Fruit fly (Drosophila melanogaster) whole organism, wandering third instar larva: ENCODE data around the gene strat.

Experiments used
- Abd-B ChIP-seq: fragments of >200 bp; optimal IDR thresholded peaks from 2 replicates; lab custom pipeline; 2017; ENCODE audit warnings: missing biosample characterization, missing genetic modification characterization
- CG32264 ChIP-seq: fragments of 200-800 bp; sonication (Bioruptor generic); optimal IDR thresholded peaks from 2 replicates; lab custom pipeline; 2016; ENCODE audit warnings: missing biosample characterization, missing genetic modification characterization
- CG9705 ChIP-seq: fragments of 200-800 bp; sonication (Bioruptor generic); optimal IDR thresholded peaks from 2 replicates; lab custom pipeline; 2018; ENCODE audit warnings: missing biosample characterization, mild to moderate bottlenecking, missing genetic modification characterization
- CrebA ChIP-seq: fragments of 200-800 bp; sonication (Bioruptor generic); optimal IDR thresholded peaks from 2 replicates; lab custom pipeline; 2016; ENCODE audit warnings: missing biosample characterization, mild to moderate bottlenecking, missing genetic modification characterization, borderline replicate concordance
- Dfd ChIP-seq: fragments of >200 bp; optimal IDR thresholded peaks from 2 replicates; lab custom pipeline; 2017; ENCODE audit warnings: missing biosample characterization, missing genetic modification characterization
- Dif ChIP-seq: fragments of 200-275, 200-300 bp; sonication (Bioruptor generic); optimal IDR thresholded peaks from 2 replicates; lab custom pipeline; 2018; ENCODE audit warnings: missing biosample characterization, missing genetic modification characterization; ENCODE audit not compliant: partially characterized antibody
- GATAd ChIP-seq: sonication (Bioruptor generic); optimal IDR thresholded peaks from 2 replicates; lab custom pipeline; 2016; ENCODE audit warnings: missing biosample characterization, missing genetic modification characterization
- HLH106 ChIP-seq: fragments of 200-800 bp; optimal IDR thresholded peaks from 3 replicates; lab custom pipeline; 2019; ENCODE audit warnings: missing biosample characterization, mild to moderate bottlenecking, missing genetic modification characterization, moderate library complexity
- Hnf4 ChIP-seq: fragments of 200-800 bp; sonication (Bioruptor generic); optimal IDR thresholded peaks from 2 replicates; lab custom pipeline; 2016; ENCODE audit warnings: missing biosample characterization, mild to moderate bottlenecking, missing genetic modification characterization
- Hr78 ChIP-seq: fragments of >200 bp; optimal IDR thresholded peaks from 2 replicates; lab custom pipeline; 2017; ENCODE audit warnings: missing biosample characterization, missing genetic modification characterization
- Hr83 ChIP-seq: fragments of 200-300 bp; sonication (Bioruptor generic); optimal IDR thresholded peaks from 2 replicates; lab custom pipeline; 2016; ENCODE audit warnings: missing biosample characterization, mild to moderate bottlenecking, missing genetic modification characterization, moderate library complexity; ENCODE audit not compliant: poor library complexity, severe bottlenecking
- Jra ChIP-seq: sonication (Bioruptor generic); optimal IDR thresholded peaks from 2 replicates; lab custom pipeline; 2016; ENCODE audit warnings: missing biosample characterization, missing genetic modification characterization
- Mio ChIP-seq: sonication (Bioruptor generic); optimal IDR thresholded peaks from 2 replicates; lab custom pipeline; 2016; ENCODE audit warnings: missing biosample characterization, missing genetic modification characterization
- Myc ChIP-seq: fragments of >200 bp; optimal IDR thresholded peaks from 2 replicates; lab custom pipeline; 2017
- N ChIP-seq: fragments of >200 bp; optimal IDR thresholded peaks from 2 replicates; lab custom pipeline; 2018; ENCODE audit warnings: missing biosample characterization, missing external identifiers, missing genetic modification characterization
- OdsH ChIP-seq: fragments of 200-800 bp; sonication (Bioruptor generic); optimal IDR thresholded peaks from 2 replicates; lab custom pipeline; 2016; ENCODE audit warnings: missing biosample characterization, mild to moderate bottlenecking, missing genetic modification characterization
- Rel ChIP-seq, 2 experiments: fragments of 200-800 bp; sonication (Bioruptor generic) in 1 of 2; optimal IDR thresholded peaks; 2 replicates in 1 of 2; 3 replicates in 1 of 2; lab custom pipeline; 2016 to 2019; ENCODE audit warnings: mild to moderate bottlenecking in 2 of 2, missing biosample characterization in 2 of 2, missing genetic modification characterization in 2 of 2, moderate library complexity in 1 of 2
- Sp1 ChIP-seq: fragments of 200-800 bp; sonication (Bioruptor generic); optimal IDR thresholded peaks from 3 replicates; lab custom pipeline; 2019; ENCODE audit warnings: missing biosample characterization, mild to moderate bottlenecking, missing genetic modification characterization, moderate library complexity
- Vsx2 ChIP-seq: fragments of 200-300, 225-300 bp; sonication (Bioruptor generic); optimal IDR thresholded peaks from 2 replicates; lab custom pipeline; 2018; ENCODE audit warnings: missing biosample characterization, missing genetic modification characterization; ENCODE audit not compliant: partially characterized antibody
- brk ChIP-seq: fragments of 200-800 bp; sonication (Bioruptor generic); optimal IDR thresholded peaks from 2 replicates; lab custom pipeline; 2016; ENCODE audit warnings: missing biosample characterization, mild to moderate bottlenecking, missing genetic modification characterization
- dl ChIP-seq, 2 experiments: fragments of 175-275, 200-275 bp in 1 of 2; fragments of 200-275 bp in 1 of 2; sonication (Bioruptor generic); optimal IDR thresholded peaks; lab custom pipeline; 2018; ENCODE audit warnings: mild to moderate bottlenecking in 2 of 2, missing biosample characterization in 2 of 2, missing genetic modification characterization in 2 of 2, moderate library complexity in 2 of 2; ENCODE audit not compliant: partially characterized antibody in 2 of 2, insufficient read depth in 1 of 2
- dmrt93B ChIP-seq: fragments of 200-800 bp; sonication (Bioruptor generic); optimal IDR thresholded peaks from 2 replicates; lab custom pipeline; 2018; ENCODE audit warnings: missing biosample characterization, mild to moderate bottlenecking, missing genetic modification characterization
- dsf ChIP-seq: sonication (Bioruptor generic); optimal IDR thresholded peaks from 2 replicates; lab custom pipeline; 2016; ENCODE audit warnings: missing biosample characterization, missing genetic modification characterization, borderline replicate concordance
- ey ChIP-seq: fragments of 200-800 bp; sonication (Bioruptor generic); optimal IDR thresholded peaks from 2 replicates; lab custom pipeline; 2016; ENCODE audit warnings: missing biosample characterization, missing genetic modification characterization
- foxo ChIP-seq, 2 experiments: fragments of 200-800 bp; sonication (Bioruptor generic); optimal IDR thresholded peaks; 2 replicates in 1 of 2; 3 replicates in 1 of 2; lab custom pipeline; 2016 to 2017; ENCODE audit warnings: missing biosample characterization in 2 of 2, missing genetic modification characterization in 2 of 2
- fru ChIP-seq: fragments of 200-800 bp; sonication (Bioruptor generic); optimal IDR thresholded peaks from 3 replicates; lab custom pipeline; 2016; ENCODE audit warnings: missing biosample characterization, mild to moderate bottlenecking, missing genetic modification characterization
- h ChIP-seq: fragments of 200-800 bp; sonication (Bioruptor generic); optimal IDR thresholded peaks from 3 replicates; lab custom pipeline; 2016; ENCODE audit warnings: missing biosample characterization, mild to moderate bottlenecking, missing genetic modification characterization
- jim ChIP-seq: fragments of 175-275, 200-325 bp; sonication (Bioruptor generic); optimal IDR thresholded peaks from 2 replicates; lab custom pipeline; 2016; ENCODE audit warnings: missing biosample characterization, mild to moderate bottlenecking, missing genetic modification characterization
- lola ChIP-seq: fragments of >200 bp; optimal IDR thresholded peaks from 2 replicates; lab custom pipeline; 2017; ENCODE audit warnings: missing biosample characterization, missing genetic modification characterization
- pan ChIP-seq: fragments of >200 bp; optimal IDR thresholded peaks from 2 replicates; lab custom pipeline; 2017
- psq ChIP-seq: fragments of 200-800 bp; sonication (Bioruptor generic); optimal IDR thresholded peaks from 3 replicates; lab custom pipeline; 2017; ENCODE audit warnings: missing biosample characterization, mild to moderate bottlenecking, missing genetic modification characterization, moderate library complexity
- rgr ChIP-seq: fragments of 200-800 bp; sonication (Bioruptor generic); optimal IDR thresholded peaks from 3 replicates; lab custom pipeline; 2016; ENCODE audit warnings: missing biosample characterization, mild to moderate bottlenecking, missing genetic modification characterization
- sage ChIP-seq: fragments of 200-800 bp; sonication (Bioruptor generic); optimal IDR thresholded peaks from 2 replicates; lab custom pipeline; 2016; ENCODE audit warnings: missing biosample characterization, mild to moderate bottlenecking, missing genetic modification characterization
- sv ChIP-seq: fragments of 200-800 bp; sonication (Bioruptor generic); optimal IDR thresholded peaks from 3 replicates; lab custom pipeline; 2016; ENCODE audit warnings: missing biosample characterization, missing genetic modification characterization
- tai ChIP-seq: sonication (Bioruptor generic); optimal IDR thresholded peaks from 2 replicates; lab custom pipeline; 2016; ENCODE audit warnings: missing biosample characterization, missing genetic modification characterization
- woc ChIP-seq: sonication (Bioruptor generic); optimal IDR thresholded peaks from 2 replicates; lab custom pipeline; 2016; ENCODE audit warnings: missing biosample characterization, mild to moderate bottlenecking, missing genetic modification characterization

The strat gene

dm6 chr2L:8327272-8327555 lies 7.1 kb downstream of the strat start, which contains the start of gene CG14275:
Gene CG14275, plus strand, starts transcription at chr2L:8327456.
- TF ChIP-seq sage (no peak), dsf (no peak), fru (no peak), rgr (GFP tag; lab: Kevin White, UChicago) (no peak), lola (GFP tag; lab: Kevin White, UChicago) (no peak), tai (no peak)

- TF ChIP-seq N (GFP tag; lab: Kevin White, UChicago), result no peak
- no peak for TF ChIP-seq Myc (lab: Kevin White, UChicago)
- TF ChIP-seq sv (GFP tag; lab: Kevin White, UChicago), result no peak
- no peak for TF ChIP-seq dl (GFP tag; optimal IDR thresholded peaks at IDR 0.05; lab: Kevin White, UChicago; ENCODE audit: insufficient read depth in 1 of 2, partially characterized antibody in 2 of 2)
- TF ChIP-seq jim (GFP tag; lab: Kevin White, UChicago), result no peak
- no peak for TF ChIP-seq CrebA
- no peak for TF ChIP-seq OdsH (GFP tag; lab: Kevin White, UChicago)
- TF ChIP-seq rgr (GFP tag; lab: Kevin White, UChicago), result no peak
- no peak for TF ChIP-seq Rel (GFP tag; optimal IDR thresholded peaks at IDR 0.05; lab: Kevin White, UChicago)
- TF ChIP-seq Rel (tag; optimal IDR thresholded peaks at IDR 0.05; lab: Kevin White, UChicago), result no peak
- no peak for TF ChIP-seq GATAd (GFP tag; lab: Kevin White, UChicago)
- TF ChIP-seq Dif (GFP tag; lab: Kevin White, UChicago), result no peak
- no peak for TF ChIP-seq CG32264 (GFP tag; lab: Kevin White, UChicago)
- TF ChIP-seq foxo (GFP tag; optimal IDR thresholded peaks at IDR 0.05; lab: Kevin White, UChicago), result no peak
- no peak for TF ChIP-seq Hr83 (GFP tag; lab: Kevin White, UChicago)
- no peak for TF ChIP-seq Jra (GFP tag; lab: Kevin White, UChicago)
- TF ChIP-seq Sp1 (GFP tag; lab: Kevin White, UChicago), result no peak
- no peak for TF ChIP-seq dsf
- no peak for TF ChIP-seq brk
- no peak for TF ChIP-seq lola (GFP tag; lab: Kevin White, UChicago)
Measured at dm6 chr2L:8327783-8328327, 7.7 kb downstream of the strat start.

dm6 chr2L:8328526-8329097 lies 8.5 kb downstream of the strat start:
- no peak for TF ChIP-seq lola (GFP tag; lab: Kevin White, UChicago)
- no peak for TF ChIP-seq dmrt93B
- no peak for TF ChIP-seq CG9705 (GFP tag; lab: Kevin White, UChicago)
- no peak for TF ChIP-seq Mio
- TF ChIP-seq OdsH (GFP tag; lab: Kevin White, UChicago), result no peak
- TF ChIP-seq Vsx2, result no peak
- no peak for TF ChIP-seq HLH106 (tag; lab: Kevin White, UChicago)
- no peak for TF ChIP-seq brk
- TF ChIP-seq rgr (GFP tag; lab: Kevin White, UChicago), result no peak
- TF ChIP-seq Dfd (GFP tag; lab: Kevin White, UChicago), result no peak
- no peak for TF ChIP-seq Abd-B
- TF ChIP-seq CG32264 (GFP tag; lab: Kevin White, UChicago), result no peak
- TF ChIP-seq jim (GFP tag; lab: Kevin White, UChicago), result no peak
- TF ChIP-seq Hnf4 (GFP tag; lab: Kevin White, UChicago), result no peak
- TF ChIP-seq Dif (GFP tag; lab: Kevin White, UChicago), result no peak
- no peak for TF ChIP-seq Sp1 (GFP tag; lab: Kevin White, UChicago)
- TF ChIP-seq h (GFP tag; lab: Kevin White, UChicago), result no peak
- TF ChIP-seq Hr78, result no peak

dm6 chr2L:8333185-8333584 lies 13.1 kb downstream of the strat start:
- no peak for TF ChIP-seq Myc (lab: Kevin White, UChicago)
- no peak for TF ChIP-seq Jra (GFP tag; lab: Kevin White, UChicago)
- no peak for TF ChIP-seq woc (GFP tag; lab: Kevin White, UChicago)
- TF ChIP-seq Abd-B, result no peak
- no peak for TF ChIP-seq rgr (GFP tag; lab: Kevin White, UChicago)
- TF ChIP-seq h (GFP tag; lab: Kevin White, UChicago), result no peak
- TF ChIP-seq Rel (GFP tag; optimal IDR thresholded peaks at IDR 0.05; lab: Kevin White, UChicago), result no peak
- TF ChIP-seq Rel (tag; optimal IDR thresholded peaks at IDR 0.05; lab: Kevin White, UChicago), result no peak
- TF ChIP-seq pan (lab: Kevin White, UChicago), result no peak
- TF ChIP-seq Hr83 (GFP tag; lab: Kevin White, UChicago), result no peak
- TF ChIP-seq psq (GFP tag; lab: Kevin White, UChicago), result no peak
- no peak for TF ChIP-seq dmrt93B
- TF ChIP-seq Hr78, result no peak
- TF ChIP-seq CrebA, result no peak
- TF ChIP-seq CG32264 (GFP tag; lab: Kevin White, UChicago), result no peak
- no peak for TF ChIP-seq Dif (GFP tag; lab: Kevin White, UChicago)
- TF ChIP-seq ey (GFP tag; lab: Kevin White, UChicago), result no peak
- TF ChIP-seq N (GFP tag; lab: Kevin White, UChicago), result no peak
